Comparison of ENCODE assay signal across 4 fruit fly cellular contexts in genomic region chr3L:18078614-18079013, dm6.
TF ChIP-seq lines count a peak whose summit lies in the region.

No protein-coding gene starts in this region.

- no peak for TF ChIP-seq CTCF in whole organism, embryonic (GFP tag; optimal IDR thresholded peaks at IDR 0.05; lab: Kevin White, UChicago)

TF ChIP-seq in whole organism, embryonic, 481 proteins besides CTCF, POLR2A, EP300 and RAD21:
- TF ChIP-seq tgo (GFP tag; IDR thresholded peaks at IDR 0.05; lab: Robert Waterston, UW) (no peak), bsh (GFP tag; optimal IDR thresholded peaks at IDR 0.05; lab: Kevin White, UChicago) (peak in 1 of 2 experiments; percentile 60), Drgx (GFP tag; IDR thresholded peaks at IDR 0.05; lab: Robert Waterston, UW) (peak; percentile 58)

TF ChIP-seq in whole organism, prepupa, 60 proteins besides CTCF, POLR2A, EP300 and RAD21 (continues in another document):
- TF ChIP-seq CG31627 (GFP tag; optimal IDR thresholded peaks at IDR 0.05; lab: Kevin White, UChicago) (peak; percentile 12), dac (GFP tag; optimal IDR thresholded peaks at IDR 0.05; lab: Kevin White, UChicago) (no peak), Smox (GFP tag; optimal IDR thresholded peaks at IDR 0.05; lab: Kevin White, UChicago) (no peak), Hr4 (GFP tag; optimal IDR thresholded peaks at IDR 0.05; lab: Kevin White, UChicago) (peak; percentile 65), CG9139 (GFP tag; optimal IDR thresholded peaks at IDR 0.05; lab: Kevin White, UChicago) (no peak), Sox15 (GFP tag; optimal IDR thresholded peaks at IDR 0.05; lab: Kevin White, UChicago) (peak; percentile 12), Met (GFP tag; optimal IDR thresholded peaks at IDR 0.05; lab: Kevin White, UChicago) (peak; percentile 46), CG32006 (GFP tag; optimal IDR thresholded peaks at IDR 0.05; lab: Kevin White, UChicago) (peak; percentile 74), Eip78C (GFP tag; lab: Kevin White, UChicago) (peak; percentile 92), CG4318 (GFP tag; optimal IDR thresholded peaks at IDR 0.05; lab: Kevin White, UChicago) (peak; percentile 70), eg (GFP tag; IDR thresholded peaks at IDR 0.05; lab: Robert Waterston, UW) (peak; percentile 62; the same call in 2 of the 3 replicates), cyc (GFP tag; optimal IDR thresholded peaks at IDR 0.05; lab: Kevin White, UChicago) (peak; percentile 12), OdsH (GFP tag; optimal IDR thresholded peaks at IDR 0.05; lab: Kevin White, UChicago) (peak; percentile 20), CG3919 (GFP tag; optimal IDR thresholded peaks at IDR 0.05; lab: Kevin White, UChicago) (peak; percentile 43), pdm3 (GFP tag; optimal IDR thresholded peaks at IDR 0.05; lab: Kevin White, UChicago) (peak; percentile 59), esn (GFP tag; optimal IDR thresholded peaks at IDR 0.05; lab: Kevin White, UChicago) (no peak), Gug (GFP tag; IDR thresholded peaks at IDR 0.05; lab: Robert Waterston, UW) (peak; percentile 36; the same call in 1 of the 2 replicates), fd59A (GFP tag; optimal IDR thresholded peaks at IDR 0.05; lab: Kevin White, UChicago) (peak; percentile 76), CG11294 (GFP tag; IDR thresholded peaks at IDR 0.05; lab: Robert Waterston, UW) (no peak; the same call in 1 of the 2 replicates), Ets21C (GFP tag; optimal IDR thresholded peaks at IDR 0.05; lab: Kevin White, UChicago) (no peak), CG11762 (GFP tag; optimal IDR thresholded peaks at IDR 0.05; lab: Kevin White, UChicago; ENCODE audit: insufficient read depth) (peak; percentile 26), CG10631 (GFP tag; optimal IDR thresholded peaks at IDR 0.05; lab: Kevin White, UChicago) (peak; percentile 76), CG15336 (GFP tag; IDR thresholded peaks at IDR 0.05; lab: Robert Waterston, UW) (peak; percentile 81), CG6163 (GFP tag; IDR thresholded peaks at IDR 0.05; lab: Robert Waterston, UW) (no peak), CG8319 (GFP tag; optimal IDR thresholded peaks at IDR 0.05; lab: Kevin White, UChicago) (no peak), topi (GFP tag; optimal IDR thresholded peaks at IDR 0.05; lab: Kevin White, UChicago) (peak; percentile 0), CG6792 (GFP tag; optimal IDR thresholded peaks at IDR 0.05; lab: Kevin White, UChicago) (no peak), CG16779 (tag; optimal IDR thresholded peaks at IDR 0.05; lab: Kevin White, UChicago) (peak; percentile 33), CG6854 (GFP tag; optimal IDR thresholded peaks at IDR 0.05; lab: Kevin White, UChicago) (no peak)

TF ChIP-seq in whole organism, pupa, 21 proteins besides CTCF, POLR2A, EP300 and RAD21:
- TF ChIP-seq CG4496 (GFP tag; IDR thresholded peaks at IDR 0.05; lab: Robert Waterston, UW) (peak; percentile 83), CG9948 (tag; optimal IDR thresholded peaks at IDR 0.05; lab: Kevin White, UChicago) (peak; percentile 91), gl (tag; optimal IDR thresholded peaks at IDR 0.05; lab: Kevin White, UChicago) (peak; percentile 12), CG8159 (tag; optimal IDR thresholded peaks at IDR 0.05; lab: Kevin White, UChicago) (peak; percentile 83), Snoo (tag; optimal IDR thresholded peaks at IDR 0.05; lab: Kevin White, UChicago) (no peak), rn (GFP tag; IDR thresholded peaks at IDR 0.05; lab: Robert Waterston, UW) (peak; percentile 37; the same call in 1 of the 2 replicates), fd96Ca (GFP tag; IDR thresholded peaks at IDR 0.05; lab: Robert Waterston, UW) (peak; percentile 74), CG8301 (tag; optimal IDR thresholded peaks at IDR 0.05; lab: Kevin White, UChicago) (peak; percentile 80), D1 (tag; optimal IDR thresholded peaks at IDR 0.05; lab: Kevin White, UChicago) (peak; percentile 69), CG17806 (tag; optimal IDR thresholded peaks at IDR 0.05; lab: Kevin White, UChicago) (peak; percentile 80), CG12605 (GFP tag; IDR thresholded peaks at IDR 0.05; lab: Robert Waterston, UW) (peak; percentile 29), CG15710 (tag; optimal IDR thresholded peaks at IDR 0.05; lab: Kevin White, UChicago) (peak; percentile 72), EcR (GFP tag; optimal IDR thresholded peaks at IDR 0.05; lab: Kevin White, UChicago) (no peak), CG34367 (tag; optimal IDR thresholded peaks at IDR 0.05; lab: Kevin White, UChicago) (peak; percentile 78), Pif1B (GFP tag; optimal IDR thresholded peaks at IDR 0.05; lab: Kevin White, UChicago) (peak; percentile 51), CG14655 (GFP tag; optimal IDR thresholded peaks at IDR 0.05; lab: Kevin White, UChicago) (peak; percentile 90), CG13204 (GFP tag; optimal IDR thresholded peaks at IDR 0.05; lab: Kevin White, UChicago) (no peak), CG10348 (GFP tag; IDR thresholded peaks at IDR 0.05; lab: Robert Waterston, UW) (no peak), Ets98B (GFP tag; IDR thresholded peaks at IDR 0.05; lab: Robert Waterston, UW) (0 out of 2 replicates have a peak, but pooled peaks have one; percentile 9), Pif1A (GFP tag; optimal IDR thresholded peaks at IDR 0.05; lab: Kevin White, UChicago) (peak; percentile 69), CG32121 (GFP tag; IDR thresholded peaks at IDR 0.05; lab: Robert Waterston, UW) (no peak)

TF ChIP-seq in whole organism, wandering third instar larva, 38 proteins besides CTCF, POLR2A, EP300 and RAD21:
- peak; percentile 51 for TF ChIP-seq fru (GFP tag; optimal IDR thresholded peaks at IDR 0.05; lab: Kevin White, UChicago)
- TF ChIP-seq N (GFP tag; optimal IDR thresholded peaks at IDR 0.05; lab: Kevin White, UChicago), result no peak
- TF ChIP-seq sv (GFP tag; optimal IDR thresholded peaks at IDR 0.05; lab: Kevin White, UChicago), result no peak
- no peak for TF ChIP-seq CG9705 (GFP tag; optimal IDR thresholded peaks at IDR 0.05; lab: Kevin White, UChicago)
TF ChIP-seq in whole organism, wandering third instar larva: peak in this region for 1.

Comparison
In these comparisons a context has a peak if more than half of its experiments do, and no peak if none do; other contexts are left out.
1. Of the 7 proteins assayed by ChIP-seq in both whole organism, embryonic and whole organism, prepupa: peak only in whole organism, embryonic: none; only in whole organism, prepupa: CG16779, Gug, Hr39 and Sox102F; in both: none; in neither: 3.